Fruit fly (Drosophila melanogaster) whole organism, embryonic: ENCODE data around the gene CG9775.

Source experiments
- Awh ChIP-seq: fragments of 200-800 bp; sonication (Bioruptor generic); IDR thresholded peaks from 2 replicates; pipeline ENCODE4, ENCODE4 v1.3.6; 2022; ENCODE audit warnings: missing biosample characterization, missing genetic modification characterization
- CG1024 ChIP-seq: fragments of 200-800 bp; sonication (Bioruptor generic); IDR thresholded peaks from 2 replicates; pipeline ENCODE4 v1.3.6; 2022; ENCODE audit warnings: missing biosample characterization, missing genetic modification characterization
- CG10366 ChIP-seq: fragments of 200-800 bp; sonication (Bioruptor generic); IDR thresholded peaks from 2 replicates; pipeline ENCODE4 v1.3.6; 2022; ENCODE audit warnings: missing biosample characterization, missing genetic modification characterization
- CG11085 ChIP-seq: fragments of 200-800 bp; sonication (Bioruptor generic); IDR thresholded peaks from 2 replicates; pipeline ENCODE4 v1.3.6; 2022; ENCODE audit warnings: missing biosample characterization, missing genetic modification characterization
- CG13624 ChIP-seq: fragments of 200-800 bp; sonication (Bioruptor generic); optimal IDR thresholded peaks from 2 replicates; lab custom pipeline; 2016; ENCODE audit warnings: missing biosample characterization, missing genetic modification characterization
- CG14965 ChIP-seq: fragments of 200-800 bp; sonication (Bioruptor generic); optimal IDR thresholded peaks from 2 replicates; lab custom pipeline; 2016; ENCODE audit warnings: missing biosample characterization, missing genetic modification characterization, borderline replicate concordance
- CG15011 ChIP-seq: fragments of 200-800 bp; sonication (Bioruptor generic); optimal IDR thresholded peaks from 3 replicates; lab custom pipeline; 2018; ENCODE audit warnings: missing biosample characterization, mild to moderate bottlenecking, missing genetic modification characterization
- CG18262 ChIP-seq: fragments of 200-800 bp; optimal IDR thresholded peaks from 3 replicates; lab custom pipeline; 2019; ENCODE audit warnings: missing biosample characterization, mild to moderate bottlenecking, missing genetic modification characterization, moderate library complexity
- CG2889 ChIP-seq: fragments of 200-800 bp; sonication (Bioruptor generic); IDR thresholded peaks from 3 replicates; pipeline ENCODE4 v1.3.6; 2022; ENCODE audit warnings: missing biosample characterization, missing genetic modification characterization
- CG31224 ChIP-seq: fragments of 200-800 bp; sonication (Bioruptor generic); IDR thresholded peaks from 2 replicates; pipeline ENCODE4 v1.3.6; 2022; ENCODE audit warnings: missing biosample characterization, missing genetic modification characterization
- CG32772 ChIP-seq: fragments of 200-800 bp; sonication (Bioruptor generic); IDR thresholded peaks from 2 replicates; pipeline ENCODE4 v1.3.6; 2022; ENCODE audit warnings: missing biosample characterization, missing genetic modification characterization
- CG34224 ChIP-seq: fragments of 200-800 bp; sonication (Bioruptor generic); IDR thresholded peaks from 3 replicates; pipeline ENCODE4 v1.3.6; 2022; ENCODE audit warnings: missing biosample characterization, missing genetic modification characterization; ENCODE audit not compliant: partially characterized antibody
- CG3995 ChIP-seq: fragments of 200-800 bp; sonication (Bioruptor generic); optimal IDR thresholded peaks from 3 replicates; lab custom pipeline; 2016; ENCODE audit warnings: missing biosample characterization, missing genetic modification characterization
- CG4328 ChIP-seq: fragments of 200-800 bp; sonication (Bioruptor generic); optimal IDR thresholded peaks from 3 replicates; lab custom pipeline; 2017; ENCODE audit warnings: missing biosample characterization, missing genetic modification reagents, missing genetic modification characterization
- CG6654 ChIP-seq: fragments of 200-800 bp; sonication (Bioruptor generic); optimal IDR thresholded peaks from 2 replicates; lab custom pipeline; 2017; ENCODE audit warnings: missing biosample characterization, mild to moderate bottlenecking, missing genetic modification characterization
- CG6765 ChIP-seq: fragments of 200-800 bp; sonication (Bioruptor generic); optimal IDR thresholded peaks from 3 replicates; lab custom pipeline; 2017; ENCODE audit warnings: missing biosample characterization, mild to moderate bottlenecking, missing genetic modification characterization
- CG8388 ChIP-seq: fragments of 200-800 bp; sonication (Bioruptor generic); optimal IDR thresholded peaks from 2 replicates; lab custom pipeline; 2019; ENCODE audit warnings: missing biosample characterization, mild to moderate bottlenecking, missing genetic modification characterization, moderate library complexity
- CG9797 ChIP-seq: fragments of 200-800 bp; sonication (Bioruptor generic); optimal IDR thresholded peaks from 3 replicates; lab custom pipeline; 2018; ENCODE audit warnings: missing biosample characterization, mild to moderate bottlenecking, missing genetic modification characterization
- Dad ChIP-seq: fragments of 200-800 bp; sonication (Bioruptor generic); optimal IDR thresholded peaks from 3 replicates; lab custom pipeline; 2016; ENCODE audit warnings: missing biosample characterization, missing genetic modification characterization
- Doc3 ChIP-seq: fragments of 200-800 bp; sonication (Bioruptor generic); IDR thresholded peaks from 3 replicates; pipeline ENCODE4 v1.3.6; 2022; ENCODE audit warnings: missing biosample characterization, missing genetic modification characterization; ENCODE audit not compliant: partially characterized antibody
- Eip74EF ChIP-seq, 2 experiments: fragments of 200-800 bp in 1 of 2; fragments of >200 bp in 1 of 2; sonication (Bioruptor generic) in 1 of 2; optimal IDR thresholded peaks; 2 replicates each; lab custom pipeline; 2017 to 2019; ENCODE audit warnings: missing biosample characterization in 2 of 2, missing genetic modification characterization in 2 of 2, mild to moderate bottlenecking in 1 of 2, moderate library complexity in 1 of 2
- Fer1 ChIP-seq: fragments of 200-800 bp; sonication (Bioruptor generic); optimal IDR thresholded peaks from 2 replicates; lab custom pipeline; 2017; ENCODE audit warnings: missing biosample characterization, mild to moderate bottlenecking, missing genetic modification characterization
- Fer2 ChIP-seq: fragments of 200-800 bp; sonication (Bioruptor generic); optimal IDR thresholded peaks from 2 replicates; lab custom pipeline; 2018; ENCODE audit warnings: missing biosample characterization, mild to moderate bottlenecking, missing genetic modification characterization, moderate library complexity
- Fer3 ChIP-seq: fragments of 200-800 bp; sonication (Bioruptor generic); optimal IDR thresholded peaks from 2 replicates; lab custom pipeline; 2018; ENCODE audit warnings: missing biosample characterization, mild to moderate bottlenecking, missing genetic modification characterization, moderate library complexity
- HHEX ChIP-seq: fragments of 200-800 bp; sonication (Bioruptor generic); optimal IDR thresholded peaks from 3 replicates; lab custom pipeline; 2017; ENCODE audit warnings: missing biosample characterization, mild to moderate bottlenecking, missing genetic modification characterization, missing genetic modification reagents
- Lhr ChIP-seq: fragments of 200-800 bp; sonication (Bioruptor generic); optimal IDR thresholded peaks from 3 replicates; lab custom pipeline; 2017; ENCODE audit warnings: mild to moderate bottlenecking, missing biosample characterization, missing genetic modification reagents, missing genetic modification characterization
- MESR4 ChIP-seq: fragments of 200-800 bp; sonication (Bioruptor generic); optimal IDR thresholded peaks from 2 replicates; lab custom pipeline; 2018; ENCODE audit warnings: missing biosample characterization, mild to moderate bottlenecking, missing genetic modification characterization, moderate library complexity
- Mrtf ChIP-seq: fragments of 200-800 bp; sonication (Bioruptor generic); IDR thresholded peaks from 3 replicates; pipeline ENCODE4 v1.3.6; 2022; ENCODE audit warnings: missing biosample characterization, missing genetic modification characterization
- Nf-YA ChIP-seq: fragments of 200-800 bp; sonication (Bioruptor generic); IDR thresholded peaks from 2 replicates; pipeline ENCODE4 v1.3.6; 2022; ENCODE audit warnings: missing biosample characterization, missing genetic modification characterization
- PHDP ChIP-seq: fragments of 200-800 bp; sonication (Bioruptor generic); optimal IDR thresholded peaks from 3 replicates; lab custom pipeline; 2018; ENCODE audit warnings: missing biosample characterization, mild to moderate bottlenecking, missing genetic modification characterization, moderate library complexity
- Sox100B ChIP-seq: fragments of 200-800 bp; sonication (Bioruptor generic); optimal IDR thresholded peaks from 3 replicates; lab custom pipeline; 2018; ENCODE audit warnings: missing biosample characterization, mild to moderate bottlenecking, missing genetic modification characterization
- Usf ChIP-seq: fragments of 200-800 bp; sonication (Bioruptor generic); optimal IDR thresholded peaks from 2 replicates; lab custom pipeline; 2017; ENCODE audit warnings: missing genotype, missing biosample characterization, missing genetic modification characterization
- Xrp1 ChIP-seq: fragments of 200-800 bp; sonication (Bioruptor generic); IDR thresholded peaks from 2 replicates; pipeline ENCODE4 v1.3.6; 2022; ENCODE audit warnings: missing biosample characterization, missing genetic modification characterization
- aop ChIP-seq: fragments of 200-800 bp; sonication (Bioruptor generic); IDR thresholded peaks from 2 replicates; pipeline ENCODE4 v1.3.6; 2022; ENCODE audit warnings: missing biosample characterization, missing genetic modification characterization
- ash1 ChIP-seq: fragments of 200-800 bp; sonication (Bioruptor generic); optimal IDR thresholded peaks from 2 replicates; lab custom pipeline; 2018; ENCODE audit warnings: missing biosample characterization, mild to moderate bottlenecking, missing genetic modification characterization
- crc ChIP-seq: fragments of 200-800 bp; sonication (Bioruptor generic); optimal IDR thresholded peaks from 2 replicates; lab custom pipeline; 2016; ENCODE audit warnings: missing biosample characterization, missing genetic modification characterization
- emc ChIP-seq: fragments of 200-800 bp; sonication (Bioruptor generic); optimal IDR thresholded peaks from 2 replicates; lab custom pipeline; 2016; ENCODE audit warnings: missing biosample characterization, missing genetic modification characterization
- exex ChIP-seq: fragments of 200-800 bp; sonication (Bioruptor generic); optimal IDR thresholded peaks from 4 replicates; lab custom pipeline; 2018; ENCODE audit warnings: missing biosample characterization, mild to moderate bottlenecking, missing genetic modification characterization, moderate library complexity
- gsb-n ChIP-seq: fragments of 200-800 bp; sonication (Bioruptor generic); optimal IDR thresholded peaks from 3 replicates; lab custom pipeline; 2018; ENCODE audit warnings: missing biosample characterization, mild to moderate bottlenecking, missing genetic modification characterization
- ken ChIP-seq: fragments of 200-800 bp; sonication (Bioruptor generic); IDR thresholded peaks from 3 replicates; pipeline ENCODE4 v1.3.6; 2022; ENCODE audit warnings: missing biosample characterization, missing genetic modification characterization
- peb ChIP-seq: fragments of 200-800 bp; sonication (Bioruptor generic); IDR thresholded peaks from 2 replicates; pipeline ENCODE4 v1.3.6; 2022; ENCODE audit warnings: missing biosample characterization, missing genetic modification characterization
- shn ChIP-seq: fragments of 200-800 bp; sonication (Bioruptor generic); optimal IDR thresholded peaks from 3 replicates; lab custom pipeline; 2016; ENCODE audit warnings: missing biosample characterization, missing genetic modification characterization
- slbo ChIP-seq: fragments of 200-800 bp; sonication (Bioruptor generic); IDR thresholded peaks from 2 replicates; pipeline ENCODE4 v1.3.6; 2022; ENCODE audit warnings: missing biosample characterization, missing genetic modification characterization
- sna ChIP-seq: fragments of 200-800 bp; sonication (Bioruptor generic); IDR thresholded peaks from 2 replicates; pipeline ENCODE4 v1.3.6; 2022; ENCODE audit warnings: missing biosample characterization, missing genetic modification characterization; ENCODE audit not compliant: partially characterized antibody
- sob ChIP-seq: fragments of 200-800 bp; sonication (Bioruptor generic); IDR thresholded peaks from 2 replicates; pipeline ENCODE4 v1.3.6; 2022; ENCODE audit warnings: missing biosample characterization, missing genetic modification characterization
- sr ChIP-seq: fragments of 200-800 bp; sonication (Bioruptor generic); IDR thresholded peaks from 3 replicates; pipeline ENCODE4 v1.3.6; 2022; ENCODE audit warnings: missing biosample characterization, missing genetic modification characterization
- sug ChIP-seq: fragments of 200-800 bp; optimal IDR thresholded peaks from 2 replicates; lab custom pipeline; 2019; ENCODE audit warnings: missing biosample characterization, mild to moderate bottlenecking, missing genetic modification characterization, moderate library complexity
- tll ChIP-seq, 2 experiments: fragments of 200-800 bp in 1 of 2; fragments of >200 bp in 1 of 2; sonication (Bioruptor generic) in 1 of 2; optimal IDR thresholded peaks; 2 replicates each; lab custom pipeline; 2017 to 2019; ENCODE audit warnings: missing biosample characterization in 2 of 2, missing genetic modification characterization in 2 of 2, mild to moderate bottlenecking in 1 of 2, moderate library complexity in 1 of 2
- zen ChIP-seq: fragments of 200-800 bp; sonication (Bioruptor generic); optimal IDR thresholded peaks from 3 replicates; lab custom pipeline; 2018; ENCODE audit warnings: missing biosample characterization, mild to moderate bottlenecking, missing genetic modification characterization, moderate library complexity

The CG9775 gene

DNA sequence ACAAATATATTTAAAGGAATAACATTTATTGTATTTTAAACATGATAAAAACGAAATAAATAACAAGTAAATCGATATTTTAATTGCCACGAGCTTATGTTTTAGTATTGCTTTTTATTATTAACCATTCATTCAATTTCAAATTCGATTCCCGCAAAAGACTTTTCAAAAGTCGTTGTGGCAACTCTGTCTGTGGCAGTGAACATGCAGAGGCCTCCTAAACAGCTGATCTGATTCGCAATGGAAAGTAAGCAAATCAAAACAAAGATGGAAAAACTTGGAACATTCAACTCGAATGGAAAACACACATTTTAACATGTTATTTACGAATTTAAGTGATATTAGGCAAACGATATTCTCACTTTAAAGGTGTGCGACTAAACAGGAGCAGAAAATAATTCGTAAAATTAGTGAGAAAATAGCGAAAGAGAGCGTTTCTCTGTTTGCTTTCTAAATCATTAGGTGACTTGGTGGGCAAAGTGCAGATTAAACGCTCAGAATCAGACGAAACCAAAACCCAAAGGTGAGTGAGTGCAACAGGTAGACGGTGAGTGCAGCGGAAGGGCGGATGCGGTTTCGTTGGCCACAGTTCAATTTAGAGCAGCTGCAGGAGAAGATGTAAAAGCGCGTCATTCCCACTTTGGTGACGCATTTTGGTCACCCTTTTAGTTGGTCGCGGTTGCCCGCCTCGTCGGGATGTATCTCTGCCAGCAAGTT, 13.1 kb upstream of the CG9775 start, which contains the start of gene spartin (continued):
- TF ChIP-seq HHEX (GFP tag; lab: Kevin White, UChicago) (no peak), Mrtf (GFP tag; lab: Robert Waterston, UW) (no peak), zen (tag; lab: Kevin White, UChicago) (peak; percentile 2), Fer3 (tag; lab: Kevin White, UChicago) (no peak), Lhr (GFP tag; lab: Kevin White, UChicago) (no peak), CG18262 (tag; lab: Kevin White, UChicago) (peak; percentile 13), CG14965 (GFP tag; lab: Kevin White, UChicago) (no peak), Xrp1 (peak; percentile 24; the same call in 1 of the 2 replicates), gsb-n (tag; lab: Kevin White, UChicago) (peak; percentile 38), tll (GFP tag; optimal IDR thresholded peaks at IDR 0.05; lab: Kevin White, UChicago) (no peak), sr (GFP tag; lab: Robert Waterston, UW) (no peak), PHDP (peak; percentile 14), exex (no peak), CG15011 (GFP tag; lab: Kevin White, UChicago) (no peak), CG6765 (GFP tag; lab: Kevin White, UChicago) (no peak), CG4328 (no peak), ken (GFP tag; lab: Robert Waterston, UW) (no peak), shn (GFP tag; lab: Kevin White, UChicago) (no peak), Awh (no peak), CG3995 (GFP tag; lab: Kevin White, UChicago) (no peak), CG1024 (GFP tag; lab: Robert Waterston, UW) (no peak), peb (GFP tag; lab: Robert Waterston, UW) (no peak), Dad (peak; percentile 8), CG9797 (no peak), sna (GFP tag; lab: Robert Waterston, UW) (peak; percentile 50; the same call in 1 of the 2 replicates), MESR4 (GFP tag; lab: Kevin White, UChicago) (peak; percentile 13), CG6654 (GFP tag; lab: Kevin White, UChicago) (no peak), CG31224 (GFP tag; lab: Robert Waterston, UW) (no peak), sug (tag; lab: Kevin White, UChicago) (peak; percentile 17), Fer1 (GFP tag; lab: Kevin White, UChicago) (no peak), Sox100B (GFP tag; lab: Kevin White, UChicago) (no peak), aop (no peak), Doc3 (GFP tag; lab: Robert Waterston, UW) (peak; percentile 39; the same call in 2 of the 3 replicates), Eip74EF (GFP tag; optimal IDR thresholded peaks at IDR 0.05; lab: Kevin White, UChicago) (no peak), Usf (no peak), sob (GFP tag; lab: Robert Waterston, UW) (peak; percentile 39; the same call in 1 of the 2 replicates), crc (GFP tag; lab: Kevin White, UChicago) (no peak), ash1 (GFP tag; lab: Kevin White, UChicago) (no peak), CG32772 (GFP tag; lab: Robert Waterston, UW) (no peak), CG13624 (GFP tag; lab: Kevin White, UChicago) (no peak), slbo (no peak; the same call in 1 of the 2 replicates), CG34224 (GFP tag; lab: Robert Waterston, UW) (peak; percentile 65), CG8388 (GFP tag; lab: Kevin White, UChicago) (no peak), Nf-YA (GFP tag; lab: Robert Waterston, UW) (no peak), emc (GFP tag; lab: Kevin White, UChicago) (no peak), CG11085 (no peak), CG2889 (GFP tag; lab: Robert Waterston, UW) (no peak), Fer2 (no peak), CG10366 (GFP tag; lab: Robert Waterston, UW) (no peak)
